Worm (Caenorhabditis elegans) whole organism, young adult: ENCODE data around the gene C34F6.12.

Source experiments
- C17E4.6 ChIP-seq: fragments of 200-800 bp; sonication (Bioruptor generic); IDR thresholded peaks from 2 replicates; pipeline ENCODE4 v1.3.6; 2022; ENCODE audit warnings: missing genetic modification reagents, missing genetic modification characterization, missing compliant biosample characterization
- ceh-27 ChIP-seq: fragments of 200-800 bp; sonication (Bioruptor generic); optimal IDR thresholded peaks from 2 replicates; lab custom pipeline; 2018; ENCODE audit warnings: mild to moderate bottlenecking, missing genetic modification characterization, moderate library complexity, missing compliant biosample characterization
- lin-35 ChIP-seq, 3 experiments: fragments of 150-350 bp in 2 of 3; sonication (generic microtip) in 1 of 3; optimal IDR thresholded peaks; 2 replicates each; lab custom pipeline; 2014 to 2018; ENCODE audit warnings: missing biosample characterization in 3 of 3, missing genetic modification characterization in 3 of 3, missing genetic modification reagents in 3 of 3

ce11 chrX:11268970-11269369, 42.5 kb upstream of the C34F6.12 start, which contains the start of gene C03A3.3:
- no peak for TF ChIP-seq ceh-27 (GFP tag; lab: Kevin White, UChicago)
- TF ChIP-seq lin-35 (GFP tag; optimal IDR thresholded peaks at IDR 0.05; lab: Kevin White, UChicago) = no peak
- no peak for TF ChIP-seq C17E4.6 (GFP tag; lab: Robert Waterston, UW)
